Fruit fly (Drosophila melanogaster): ENCODE results near the gene pic.
A peak's percentile ranks its signal among the peaks of the same experiment; 100 is the strongest.

dm6 chr3R:13051942-13052693 is at the start of gene pic:
- TF ChIP-seq CG16815 (GFP tag; optimal IDR thresholded peaks at IDR 0.05): no peak
- no peak for TF ChIP-seq CG17328 (GFP tag; IDR thresholded peaks at IDR 0.05)
- TF ChIP-seq CG10654 (GFP tag; optimal IDR thresholded peaks at IDR 0.05): no peak
- TF ChIP-seq mld (GFP tag; IDR thresholded peaks at IDR 0.05; ENCODE audit: partially characterized antibody): 0 out of 3 replicates have a peak, but pooled peaks have one; percentile 12
- TF ChIP-seq TFAM (GFP tag; optimal IDR thresholded peaks at IDR 0.05): no peak
- no peak for TF ChIP-seq salm (tag; optimal IDR thresholded peaks at IDR 0.05)
- TF ChIP-seq CG32767 (GFP tag; IDR thresholded peaks at IDR 0.05): no peak
- no peak for TF ChIP-seq Meics (GFP tag; optimal IDR thresholded peaks at IDR 0.05)
- TF ChIP-seq CG31441 (GFP tag; IDR thresholded peaks at IDR 0.05): peak; percentile 9; the same call in 1 of the 2 replicates
- no peak for TF ChIP-seq Mrtf (GFP tag; IDR thresholded peaks at IDR 0.05)
- no peak for TF ChIP-seq CG17568 (GFP tag; optimal IDR thresholded peaks at IDR 0.05)
- TF ChIP-seq CG17612 (GFP tag; IDR thresholded peaks at IDR 0.05): no peak
- TF ChIP-seq CG1529 (GFP tag; optimal IDR thresholded peaks at IDR 0.05): no peak
- no peak for TF ChIP-seq ham (GFP tag; IDR thresholded peaks at IDR 0.05)

Measured in whole organism, embryonic.